Worm (Caenorhabditis elegans) whole organism, mixed stage, embryonic: Measurements from ENCODE around the gene B0348.1.

Experiments
- M03D4.4 ChIP-seq: sonication (generic microtip); optimal IDR thresholded peaks from 2 replicates; lab custom pipeline; 2017; ENCODE audit warnings: mild to moderate bottlenecking, missing genetic modification characterization, missing compliant biosample characterization
- bed-3 ChIP-seq: fragments of 200-800 bp; sonication (Bioruptor generic); optimal IDR thresholded peaks from 3 replicates; lab custom pipeline; 2018; ENCODE audit warnings: mild to moderate bottlenecking, missing genetic modification characterization, moderate library complexity, missing compliant biosample characterization
- blmp-1 ChIP-seq: fragments of 150-350 bp; optimal IDR thresholded peaks from 2 replicates; lab custom pipeline; 2014; ENCODE audit warnings: missing biosample characterization, missing genetic modification characterization
- ceh-39 ChIP-seq: fragments of 150-350 bp; optimal IDR thresholded peaks from 2 replicates; lab custom pipeline; 2014; ENCODE audit warnings: missing biosample characterization, missing genetic modification characterization
- ceh-43 ChIP-seq: fragments of 200-800 bp; sonication (Bioruptor generic); optimal IDR thresholded peaks from 2 replicates; lab custom pipeline; 2018; ENCODE audit warnings: mild to moderate bottlenecking, missing genetic modification characterization, moderate library complexity, missing compliant biosample characterization
- ceh-83 ChIP-seq: fragments of 200-800 bp; sonication (Bioruptor generic); optimal IDR thresholded peaks from 2 replicates; lab custom pipeline; 2018; ENCODE audit warnings: mild to moderate bottlenecking, missing genetic modification characterization, missing compliant biosample characterization
- ces-1 ChIP-seq: fragments of 150-350 bp; optimal IDR thresholded peaks from 2 replicates; lab custom pipeline; 2014; ENCODE audit warnings: missing biosample characterization, missing genetic modification reagents, missing genetic modification characterization
- cnd-1 ChIP-seq: fragments of 200-800 bp; sonication (Bioruptor generic); optimal IDR thresholded peaks from 2 replicates; lab custom pipeline; 2018; ENCODE audit warnings: mild to moderate bottlenecking, missing genetic modification characterization, missing compliant biosample characterization
- drap-1 ChIP-seq: fragments of 200-800 bp; sonication (Bioruptor generic); optimal IDR thresholded peaks from 3 replicates; lab custom pipeline; 2018; ENCODE audit warnings: mild to moderate bottlenecking, missing genetic modification characterization, missing compliant biosample characterization
- elt-1 ChIP-seq: sonication (generic microtip); optimal IDR thresholded peaks from 2 replicates; lab custom pipeline; 2017; ENCODE audit warnings: missing genetic modification characterization, mild to moderate bottlenecking, missing compliant biosample characterization, antibody characterized with exemption, moderate library complexity, borderline replicate concordance; ENCODE audit not compliant: insufficient read depth
- elt-3 ChIP-seq: fragments of 150-350 bp; optimal IDR thresholded peaks from 2 replicates; lab custom pipeline; 2014; ENCODE audit warnings: missing biosample characterization, missing genetic modification characterization
- flh-1 ChIP-seq: fragments of 200-800 bp; sonication (Bioruptor generic); optimal IDR thresholded peaks from 2 replicates; lab custom pipeline; 2018; ENCODE audit warnings: mild to moderate bottlenecking, missing genetic modification characterization, moderate library complexity, missing compliant biosample characterization
- ham-2 ChIP-seq: fragments of 200-800 bp; sonication (Bioruptor generic); optimal IDR thresholded peaks from 2 replicates; lab custom pipeline; 2018; ENCODE audit warnings: mild to moderate bottlenecking, missing genetic modification characterization, missing compliant biosample characterization
- hlh-1 ChIP-seq: fragments of 150-350 bp; optimal IDR thresholded peaks from 2 replicates; lab custom pipeline; 2014; ENCODE audit warnings: missing biosample characterization, missing genetic modification reagents, missing genetic modification characterization
- lin-13 ChIP-seq: fragments of 150-350 bp; optimal IDR thresholded peaks from 2 replicates; lab custom pipeline; 2014; ENCODE audit warnings: missing biosample characterization, missing genetic modification characterization
- lin-32 ChIP-seq: fragments of 200-800 bp; sonication (Bioruptor generic); optimal IDR thresholded peaks from 2 replicates; lab custom pipeline; 2018; ENCODE audit warnings: mild to moderate bottlenecking, missing genetic modification characterization, missing compliant biosample characterization
- lsy-2 ChIP-seq: fragments of 150-350 bp; optimal IDR thresholded peaks from 2 replicates; lab custom pipeline; 2014; ENCODE audit warnings: missing biosample characterization, missing genetic modification characterization
- mab-5 ChIP-seq: fragments of 150-350 bp; optimal IDR thresholded peaks from 2 replicates; lab custom pipeline; 2014; ENCODE audit warnings: missing biosample characterization, missing genetic modification characterization
- mep-1 ChIP-seq: fragments of 150-350 bp; optimal IDR thresholded peaks from 2 replicates; lab custom pipeline; 2017; ENCODE audit warnings: missing biosample characterization, missing genetic modification reagents, missing genetic modification characterization, inconsistent platforms
- mls-2 ChIP-seq: sonication (generic microtip); optimal IDR thresholded peaks from 2 replicates; lab custom pipeline; 2016; ENCODE audit warnings: mild to moderate bottlenecking, missing genetic modification characterization, moderate library complexity, missing compliant biosample characterization
- nhr-12 ChIP-seq: fragments of 150-350 bp; optimal IDR thresholded peaks from 2 replicates; lab custom pipeline; 2014; ENCODE audit warnings: missing biosample characterization, missing genetic modification characterization
- nhr-2 ChIP-seq: fragments of 150-350 bp; optimal IDR thresholded peaks from 2 replicates; lab custom pipeline; 2014; ENCODE audit warnings: missing biosample characterization, missing genetic modification characterization
- nhr-237 ChIP-seq: fragments of 150-350 bp; optimal IDR thresholded peaks from 2 replicates; lab custom pipeline; 2014; ENCODE audit warnings: missing biosample characterization, missing genetic modification characterization
- nhr-28 ChIP-seq: fragments of 150-350 bp; optimal IDR thresholded peaks from 2 replicates; lab custom pipeline; 2014; ENCODE audit warnings: missing biosample characterization, missing genetic modification characterization
- nhr-76 ChIP-seq: sonication (generic microtip); optimal IDR thresholded peaks from 2 replicates; lab custom pipeline; 2017; ENCODE audit warnings: missing biosample characterization, missing genetic modification characterization
- pha-4 ChIP-seq: fragments of 150-350 bp; optimal IDR thresholded peaks from 2 replicates; lab custom pipeline; 2018; ENCODE audit warnings: missing biosample characterization, missing genetic modification reagents, missing genetic modification characterization
- sem-2 ChIP-seq: fragments of 200-800 bp; sonication (Bioruptor generic); optimal IDR thresholded peaks from 2 replicates; lab custom pipeline; 2018; ENCODE audit warnings: mild to moderate bottlenecking, missing genetic modification characterization, missing compliant biosample characterization
- snpc-4 ChIP-seq: fragments of 150-350 bp; optimal IDR thresholded peaks from 2 replicates; lab custom pipeline; 2014; ENCODE audit warnings: missing biosample characterization, missing genetic modification characterization
- sptf-1 ChIP-seq: sonication (generic microtip); optimal IDR thresholded peaks from 2 replicates; lab custom pipeline; 2017; ENCODE audit warnings: mild to moderate bottlenecking, missing genetic modification characterization, moderate library complexity, missing compliant biosample characterization
- tbx-8 ChIP-seq: fragments of 200-800 bp; sonication (Bioruptor generic); optimal IDR thresholded peaks from 2 replicates; lab custom pipeline; 2018; ENCODE audit warnings: mild to moderate bottlenecking, missing genetic modification characterization, moderate library complexity, missing compliant biosample characterization
- unc-120 ChIP-seq: sonication (generic microtip); optimal IDR thresholded peaks from 2 replicates; lab custom pipeline; 2017; ENCODE audit warnings: missing genetic modification characterization, missing compliant biosample characterization; ENCODE audit not compliant: poor library complexity, severe bottlenecking
- unc-39 ChIP-seq: fragments of 150-350 bp; optimal IDR thresholded peaks from 2 replicates; lab custom pipeline; 2014; ENCODE audit warnings: missing biosample characterization, missing genetic modification characterization
- unc-62 ChIP-seq: fragments of 150-350 bp; optimal IDR thresholded peaks from 2 replicates; lab custom pipeline; 2014; ENCODE audit warnings: missing biosample characterization, missing genetic modification reagents, missing genetic modification characterization
- zip-8 ChIP-seq: fragments of 150-350 bp; optimal IDR thresholded peaks from 2 replicates; lab custom pipeline; 2014; ENCODE audit warnings: missing biosample characterization, missing genetic modification characterization
- ztf-11 ChIP-seq: fragments of 150-350 bp; optimal IDR thresholded peaks from 2 replicates; lab custom pipeline; 2014; ENCODE audit warnings: missing biosample characterization, missing genetic modification characterization

The B0348.1 gene

ce11 chrV:47799-48198 is 923 bp upstream of the B0348.1 start:
- TF ChIP-seq nhr-2 = no peak
- no peak for TF ChIP-seq unc-120 (tag; lab: Kevin White, UChicago)
- no peak for TF ChIP-seq elt-3
- TF ChIP-seq nhr-237 (tag; lab: Kevin White, UChicago) = no peak
- no peak for TF ChIP-seq nhr-28 (tag; lab: Kevin White, UChicago)
- no peak for TF ChIP-seq ham-2
- TF ChIP-seq cnd-1 (tag; lab: Kevin White, UChicago) = no peak
- TF ChIP-seq hlh-1 (tag; lab: Kevin White, UChicago) = no peak
- no peak for TF ChIP-seq sem-2
- no peak for TF ChIP-seq unc-62 (GFP tag; lab: Kevin White, UChicago)
- no peak for TF ChIP-seq ces-1 (GFP tag; lab: Kevin White, UChicago)
- TF ChIP-seq unc-39 (tag; lab: Kevin White, UChicago) = no peak
- TF ChIP-seq bed-3 = no peak
- no peak for TF ChIP-seq lsy-2 (tag; lab: Kevin White, UChicago)
- TF ChIP-seq snpc-4 = no peak
- TF ChIP-seq, all 35 proteins: peak for 0

- TF ChIP-seq zip-8 (tag; lab: Kevin White, UChicago) (no peak), mls-2 (tag; lab: Kevin White, UChicago) (peak; percentile 77), hlh-1 (tag; lab: Kevin White, UChicago) (peak; percentile 37), unc-120 (tag; lab: Kevin White, UChicago) (peak; percentile 48), sem-2 (peak; percentile 65), ces-1 (GFP tag; lab: Kevin White, UChicago) (no peak), ceh-43 (GFP tag; lab: Kevin White, UChicago) (peak; percentile 73), bed-3 (peak; percentile 75), nhr-28 (tag; lab: Kevin White, UChicago) (peak; percentile 68), unc-39 (tag; lab: Kevin White, UChicago) (no peak), lin-32 (GFP tag; lab: Kevin White, UChicago) (peak; percentile 73), elt-1 (tag; lab: Kevin White, UChicago) (no peak), cnd-1 (tag; lab: Kevin White, UChicago) (peak; percentile 66), ztf-11 (tag; lab: Kevin White, UChicago) (no peak), pha-4 (tag; lab: Kevin White, UChicago) (no peak), mab-5 (tag; lab: Kevin White, UChicago) (no peak), ceh-39 (tag; lab: Kevin White, UChicago) (no peak), flh-1 (GFP tag; lab: Kevin White, UChicago) (peak; percentile 53), lin-13 (peak; percentile 29), unc-62 (GFP tag; lab: Kevin White, UChicago) (no peak), ham-2 (peak; percentile 75), blmp-1 (tag; lab: Kevin White, UChicago) (peak; percentile 30), nhr-76 (tag; lab: Kevin White, UChicago) (no peak), drap-1 (GFP tag; lab: Kevin White, UChicago) (peak; percentile 85), elt-3 (no peak), snpc-4 (no peak), nhr-237 (tag; lab: Kevin White, UChicago) (no peak), tbx-8 (GFP tag; lab: Kevin White, UChicago) (peak; percentile 11), nhr-12 (no peak), ceh-83 (GFP tag; lab: Kevin White, UChicago) (peak; percentile 79), nhr-2 (no peak), M03D4.4 (tag; lab: Kevin White, UChicago) (peak; percentile 82), lsy-2 (tag; lab: Kevin White, UChicago) (no peak), sptf-1 (peak; percentile 88), mep-1 (tag; lab: Kevin White, UChicago) (no peak)
- TF ChIP-seq, all 35 proteins: peak for 18
Observed at ce11 chrV:53286-53685, 4.6 kb downstream of the B0348.1 start.

ce11 chrV:55946-56345 is 7.2 kb downstream of the B0348.1 start, which contains the start of gene srt-52:
srt-52 (minus strand) TSS chrV:56046.
- no peak for TF ChIP-seq nhr-12
- no peak for TF ChIP-seq nhr-76 (tag; lab: Kevin White, UChicago)
- no peak for TF ChIP-seq lsy-2 (tag; lab: Kevin White, UChicago)
- no peak for TF ChIP-seq mab-5 (tag; lab: Kevin White, UChicago)
- TF ChIP-seq bed-3 = no peak
